Worm (Caenorhabditis elegans) whole organism, L3 larva: ENCODE data around the gene ttc-39B.
A peak's percentile ranks its signal among the peaks of the same experiment; 100 is the strongest.

ENCODE experiments used
- R02D3.7 ChIP-seq: fragments of 150-350 bp; optimal IDR thresholded peaks from 2 replicates; lab custom pipeline; 2014; ENCODE audit warnings: missing biosample characterization, missing genetic modification characterization
- ZK546.5 ChIP-seq: sonication (generic microtip); optimal IDR thresholded peaks from 2 replicates; lab custom pipeline; 2017; ENCODE audit warnings: missing biosample characterization, missing genetic modification characterization
- aly-2 ChIP-seq: fragments of 150-350 bp; optimal IDR thresholded peaks from 2 replicates; lab custom pipeline; 2014; ENCODE audit warnings: missing biosample characterization, missing genetic modification characterization
- ama-1 ChIP-seq: fragments of 150-350 bp; optimal IDR thresholded peaks from 2 replicates; lab custom pipeline; 2018
- ceh-82 ChIP-seq: fragments of 150-350 bp; optimal IDR thresholded peaks from 2 replicates; lab custom pipeline; 2014; ENCODE audit warnings: missing biosample characterization, missing genetic modification characterization
- ceh-9 ChIP-seq: sonication (generic microtip); optimal IDR thresholded peaks from 2 replicates; lab custom pipeline; 2018; ENCODE audit warnings: missing biosample characterization, missing genetic modification characterization
- daf-12 ChIP-seq: fragments of 150-350 bp; optimal IDR thresholded peaks from 2 replicates; lab custom pipeline; 2014; ENCODE audit warnings: missing biosample characterization, missing genetic modification reagents, missing genetic modification characterization
- egl-27 ChIP-seq: sonication (generic microtip); optimal IDR thresholded peaks from 4 replicates; lab custom pipeline; 2017; ENCODE audit warnings: missing biosample characterization, missing genetic modification reagents, missing genetic modification characterization
- egl-5 ChIP-seq: fragments of 150-350 bp; optimal IDR thresholded peaks from 2 replicates; lab custom pipeline; 2017; ENCODE audit warnings: missing biosample characterization, missing genetic modification reagents, missing genetic modification characterization, inconsistent platforms
- elt-1 ChIP-seq: fragments of 150-350 bp; optimal IDR thresholded peaks from 2 replicates; lab custom pipeline; 2014; ENCODE audit warnings: missing biosample characterization, missing genetic modification characterization
- elt-2 ChIP-seq: sonication (generic microtip); optimal IDR thresholded peaks from 2 replicates; lab custom pipeline; 2016; ENCODE audit warnings: missing genetic modification reagents, mild to moderate bottlenecking, missing genetic modification characterization, missing compliant biosample characterization
- eor-1 ChIP-seq, 2 experiments: fragments of 150-350 bp; optimal IDR thresholded peaks; 2 replicates each; lab custom pipeline; 2014 to 2018; ENCODE audit warnings: missing biosample characterization in 2 of 2, missing genetic modification characterization in 2 of 2
- fkh-2 ChIP-seq: fragments of 150-350 bp; optimal IDR thresholded peaks from 2 replicates; lab custom pipeline; 2014; ENCODE audit warnings: missing biosample characterization, missing genetic modification reagents, missing genetic modification characterization
- fos-1 ChIP-seq: fragments of 150-350 bp; optimal IDR thresholded peaks from 2 replicates; lab custom pipeline; 2014; ENCODE audit warnings: missing biosample characterization, missing genetic modification characterization
- hmg-11 ChIP-seq: sonication (generic microtip); optimal IDR thresholded peaks from 2 replicates; lab custom pipeline; 2016; ENCODE audit warnings: missing genetic modification characterization, missing compliant biosample characterization
- jun-1 ChIP-seq: fragments of 150-350 bp; optimal IDR thresholded peaks from 2 replicates; lab custom pipeline; 2014; ENCODE audit warnings: missing biosample characterization, missing genetic modification reagents, missing genetic modification characterization
- lin-15B ChIP-seq: fragments of 150-350 bp; optimal IDR thresholded peaks from 2 replicates; lab custom pipeline; 2014; ENCODE audit warnings: missing biosample characterization, missing genetic modification characterization
- lin-39 ChIP-seq: fragments of 150-350 bp; optimal IDR thresholded peaks from 2 replicates; lab custom pipeline; 2018; ENCODE audit warnings: missing biosample characterization, missing genetic modification reagents, missing genetic modification characterization
- lsy-12 ChIP-seq: sonication (generic microtip); optimal IDR thresholded peaks from 2 replicates; lab custom pipeline; 2016; ENCODE audit warnings: mild to moderate bottlenecking, missing genetic modification characterization, missing compliant biosample characterization
- mdl-1 ChIP-seq: fragments of 150-350 bp; optimal IDR thresholded peaks from 2 replicates; lab custom pipeline; 2014; ENCODE audit warnings: missing biosample characterization, missing genetic modification characterization
- nfya-1 ChIP-seq: sonication (generic microtip); optimal IDR thresholded peaks from 2 replicates; lab custom pipeline; 2017; ENCODE audit warnings: missing genetic modification characterization, mild to moderate bottlenecking, missing compliant biosample characterization, antibody characterized with exemption, moderate library complexity; ENCODE audit not compliant: insufficient read depth
- nhr-11 ChIP-seq: fragments of 150-350 bp; optimal IDR thresholded peaks from 2 replicates; lab custom pipeline; 2014; ENCODE audit warnings: missing biosample characterization, missing genetic modification characterization
- nhr-12 ChIP-seq: fragments of 150-350 bp; optimal IDR thresholded peaks from 2 replicates; lab custom pipeline; 2014; ENCODE audit warnings: missing biosample characterization, missing genetic modification characterization
- nhr-23 ChIP-seq: fragments of 150-350 bp; optimal IDR thresholded peaks from 2 replicates; lab custom pipeline; 2014; ENCODE audit warnings: missing biosample characterization, missing genetic modification reagents, missing genetic modification characterization
- nhr-237 ChIP-seq: fragments of 150-350 bp; optimal IDR thresholded peaks from 2 replicates; lab custom pipeline; 2014; ENCODE audit warnings: missing biosample characterization, missing genetic modification characterization
- nhr-25 ChIP-seq: sonication (generic microtip); optimal IDR thresholded peaks from 2 replicates; lab custom pipeline; 2017; ENCODE audit warnings: missing biosample characterization, missing genetic modification characterization
- nhr-28 ChIP-seq: fragments of 150-350 bp; optimal IDR thresholded peaks from 2 replicates; lab custom pipeline; 2014; ENCODE audit warnings: missing biosample characterization, missing genetic modification characterization
- nhr-43 ChIP-seq: sonication (generic microtip); optimal IDR thresholded peaks from 2 replicates; lab custom pipeline; 2016; ENCODE audit warnings: mild to moderate bottlenecking, missing genetic modification characterization, missing compliant biosample characterization; ENCODE audit not compliant: poor library complexity, severe bottlenecking
- nhr-67 ChIP-seq: fragments of 150-350 bp; optimal IDR thresholded peaks from 2 replicates; lab custom pipeline; 2014; ENCODE audit warnings: missing biosample characterization, missing genetic modification characterization
- nhr-76 ChIP-seq: fragments of 150-350 bp; sonication (generic microtip); optimal IDR thresholded peaks from 5 replicates; lab custom pipeline; 2014; ENCODE audit warnings: missing biosample characterization, missing genetic modification characterization
- pha-4 ChIP-seq: fragments of 150-350 bp; optimal IDR thresholded peaks from 2 replicates; lab custom pipeline; 2014; ENCODE audit warnings: missing biosample characterization, missing genetic modification reagents, missing genetic modification characterization
- pqm-1 ChIP-seq: fragments of 150-350 bp; optimal IDR thresholded peaks from 2 replicates; lab custom pipeline; 2017; ENCODE audit warnings: missing biosample characterization, missing genetic modification characterization, inconsistent platforms
- sea-2 ChIP-seq: fragments of 150-350 bp; sonication (generic microtip); optimal IDR thresholded peaks from 4 replicates; lab custom pipeline; 2014; ENCODE audit warnings: missing biosample characterization, missing genetic modification reagents, missing genetic modification characterization
- skn-1 ChIP-seq: fragments of 150-350 bp; optimal IDR thresholded peaks from 2 replicates; lab custom pipeline; 2014; ENCODE audit warnings: missing biosample characterization, missing genetic modification characterization
- snpc-4 ChIP-seq: fragments of 150-350 bp; optimal IDR thresholded peaks from 2 replicates; lab custom pipeline; 2014; ENCODE audit warnings: missing biosample characterization, missing genetic modification characterization
- tbx-2 ChIP-seq: sonication (generic microtip); optimal IDR thresholded peaks from 2 replicates; lab custom pipeline; 2016; ENCODE audit warnings: mild to moderate bottlenecking, missing genetic modification characterization, missing compliant biosample characterization
- unc-39 ChIP-seq: sonication (generic microtip); optimal IDR thresholded peaks from 4 replicates; lab custom pipeline; 2017; ENCODE audit warnings: missing biosample characterization, missing genetic modification characterization
- ztf-11 ChIP-seq: fragments of 150-350 bp; optimal IDR thresholded peaks from 2 replicates; lab custom pipeline; 2014; ENCODE audit warnings: missing biosample characterization, missing genetic modification characterization
- ztf-4 ChIP-seq: fragments of 150-350 bp; optimal IDR thresholded peaks from 2 replicates; lab custom pipeline; 2014; ENCODE audit warnings: missing biosample characterization, missing genetic modification characterization

Gene ttc-39B

DNA sequence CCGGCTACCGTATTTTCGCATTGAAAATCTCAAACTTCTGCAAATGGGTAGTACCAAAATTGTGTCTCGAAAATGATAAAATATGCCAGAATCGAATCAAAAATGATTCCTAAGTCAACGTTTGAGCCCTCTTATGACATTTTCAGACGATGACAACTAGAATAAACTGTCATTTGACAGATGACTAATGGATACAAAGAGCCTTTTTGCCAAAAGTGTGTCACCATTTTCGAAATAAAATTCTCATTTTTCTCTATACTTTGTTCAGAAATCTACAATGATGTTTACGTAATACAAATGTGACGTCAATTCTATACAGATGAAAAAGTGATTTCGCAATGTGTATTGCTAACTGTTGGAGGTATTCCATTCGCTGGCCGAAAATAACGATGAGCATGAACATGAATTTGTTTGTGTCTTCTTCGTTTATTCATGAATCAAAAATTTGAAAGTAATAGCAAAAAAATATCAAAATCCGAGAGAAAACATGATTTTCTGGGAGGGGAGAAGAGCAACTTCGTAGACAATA is 12.8 kb upstream of the ttc-39B start (continued):
- peak; percentile 89 for TF ChIP-seq nhr-43 (tag; lab: Kevin White, UChicago)
- TF ChIP-seq ama-1 (lab: Kevin White, UChicago) = peak; percentile 97
- TF ChIP-seq nfya-1 (tag; lab: Kevin White, UChicago) = peak; percentile 66
- TF ChIP-seq nhr-237 (tag; lab: Kevin White, UChicago) = no peak
- peak; percentile 74 for TF ChIP-seq lsy-12 (tag; lab: Kevin White, UChicago)
- peak; percentile 69 for TF ChIP-seq ztf-4
- TF ChIP-seq hmg-11 (tag; lab: Kevin White, UChicago) = peak; percentile 17
- TF ChIP-seq fos-1 = peak; percentile 12
- peak; percentile 85 for TF ChIP-seq nhr-25
- no peak for TF ChIP-seq nhr-12 (tag; lab: Kevin White, UChicago)
- TF ChIP-seq nhr-67 = no peak

DNA sequence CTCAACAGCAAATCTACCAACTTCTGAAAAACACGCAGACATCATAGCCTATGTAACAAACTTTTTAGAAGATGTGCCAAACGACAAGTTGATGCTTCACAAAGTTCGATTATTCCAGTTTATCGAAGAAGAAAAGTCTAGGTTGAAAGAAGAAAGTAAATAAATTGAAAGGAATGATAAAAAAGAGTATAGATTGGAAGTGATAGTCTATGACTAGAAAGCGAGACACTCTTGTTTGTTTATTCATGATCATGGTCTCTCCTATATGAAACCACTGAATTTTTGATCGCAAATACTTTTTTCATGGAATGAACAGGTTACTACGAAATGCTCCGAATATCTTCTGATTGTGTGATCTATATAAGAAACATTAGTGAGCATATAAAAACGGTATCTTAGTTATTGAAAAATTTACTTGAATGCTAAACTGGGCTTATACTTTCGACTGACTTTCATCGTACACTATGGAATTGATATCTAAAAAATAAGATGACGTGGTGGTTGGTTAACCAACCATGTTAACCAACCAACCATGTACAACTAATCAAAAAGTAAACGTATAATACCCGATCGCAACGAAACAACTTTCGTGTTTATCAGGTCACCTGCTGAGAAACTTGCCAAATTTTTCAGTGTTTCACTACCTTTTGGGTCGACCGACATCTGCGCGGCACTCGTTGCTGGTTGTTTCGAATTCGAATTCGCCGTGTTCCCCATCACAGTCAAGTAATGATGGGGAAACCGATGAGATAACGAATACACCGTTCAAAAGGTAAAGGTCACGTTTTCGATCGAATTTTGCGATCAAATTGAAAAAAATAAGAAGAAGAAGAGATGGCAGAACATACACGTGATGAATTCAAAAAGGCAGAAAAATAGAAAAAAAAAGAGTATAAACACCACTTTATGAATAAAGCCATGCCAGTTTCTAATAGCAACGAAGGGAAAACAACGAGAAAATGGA is 11.7 kb upstream of the ttc-39B start, which contains the start of gene C32D5.8:
C32D5.8 (minus strand) TSS at position 770 of the 964 bp plus-strand sequence.
- TF ChIP-seq fkh-2 (tag; lab: Kevin White, UChicago) (no peak), lsy-12 (tag; lab: Kevin White, UChicago) (no peak), egl-27 (tag; lab: Kevin White, UChicago) (no peak), sea-2 (no peak), fos-1 (no peak), daf-12 (no peak), pha-4 (tag; lab: Kevin White, UChicago) (peak; percentile 55), nhr-76 (tag; lab: Kevin White, UChicago) (no peak), pqm-1 (tag; lab: Kevin White, UChicago) (peak; percentile 23), nhr-25 (peak; percentile 81), elt-1 (tag; lab: Kevin White, UChicago) (peak; percentile 58), hmg-11 (tag; lab: Kevin White, UChicago) (no peak), mdl-1 (tag; lab: Kevin White, UChicago) (no peak), nhr-43 (tag; lab: Kevin White, UChicago) (peak; percentile 6), ztf-4 (no peak), elt-2 (tag; lab: Kevin White, UChicago) (peak; percentile 20)

DNA sequence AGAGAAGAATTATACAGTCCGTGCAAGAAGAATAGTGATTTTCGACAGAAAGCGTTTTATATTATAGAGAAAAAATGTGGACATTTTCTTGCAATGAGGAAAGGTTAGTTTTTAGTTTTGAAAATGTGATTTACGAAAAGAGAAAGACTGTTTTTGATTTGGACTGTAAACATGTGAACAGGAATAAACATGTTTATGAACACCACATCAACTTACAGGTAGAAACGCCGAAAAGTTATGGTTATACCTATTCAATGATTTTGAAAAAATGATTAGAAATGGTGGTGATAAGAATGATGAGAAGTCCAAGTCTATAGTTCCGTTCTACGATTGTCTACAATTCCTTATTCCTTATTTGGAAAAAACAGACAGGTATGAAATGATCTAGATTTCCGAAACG is 10.7 kb upstream of the ttc-39B start:
- TF ChIP-seq nhr-76 (tag; lab: Kevin White, UChicago) = no peak
- no peak for TF ChIP-seq nhr-12 (tag; lab: Kevin White, UChicago)
- no peak for TF ChIP-seq fkh-2 (tag; lab: Kevin White, UChicago)
- TF ChIP-seq ztf-4 = no peak
- TF ChIP-seq mdl-1 (tag; lab: Kevin White, UChicago) = no peak
- TF ChIP-seq egl-5 (tag; lab: Kevin White, UChicago) = no peak
- TF ChIP-seq lin-15B (tag; lab: Kevin White, UChicago) = no peak
- TF ChIP-seq ZK546.5 (tag; lab: Kevin White, UChicago) = no peak
- no peak for TF ChIP-seq snpc-4 (tag; lab: Kevin White, UChicago)
- TF ChIP-seq nhr-11 (tag; lab: Kevin White, UChicago) = no peak
- TF ChIP-seq ztf-11 (tag; lab: Kevin White, UChicago) = no peak
- no peak for TF ChIP-seq daf-12
- TF ChIP-seq egl-27 (tag; lab: Kevin White, UChicago) = no peak
- TF ChIP-seq sea-2 = no peak
- no peak for TF ChIP-seq R02D3.7 (tag; lab: Kevin White, UChicago)
- no peak for TF ChIP-seq aly-2
- TF ChIP-seq, all 47 proteins: peak for 0

DNA sequence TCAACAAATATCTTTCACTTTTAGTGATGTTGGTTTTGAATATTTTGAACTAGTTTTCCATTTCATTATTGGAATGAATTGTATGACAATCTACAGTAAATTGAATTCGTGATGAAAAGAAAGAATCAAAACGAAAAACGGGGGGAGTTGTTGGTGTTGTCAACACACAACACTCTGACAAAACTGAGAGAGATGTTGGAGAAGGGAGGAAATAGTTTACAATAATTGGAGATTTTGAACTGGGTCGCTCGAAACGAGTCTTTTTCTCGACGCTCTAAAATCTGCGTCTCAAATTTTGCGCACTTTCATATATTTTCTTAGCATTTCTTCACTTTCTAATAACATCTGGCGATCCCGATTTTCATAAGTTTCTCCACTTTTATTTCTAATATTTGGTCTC is 10.1 kb upstream of the ttc-39B start, which contains the start of gene txt-18:
txt-18 (plus strand) TSS at position 180 of the 400 bp plus-strand sequence.
- TF ChIP-seq pha-4 (tag; lab: Kevin White, UChicago) (peak; percentile 81), nfya-1 (tag; lab: Kevin White, UChicago) (peak; percentile 23), jun-1 (tag; lab: Kevin White, UChicago) (no peak), nhr-28 (tag; lab: Kevin White, UChicago) (no peak), skn-1 (tag; lab: Kevin White, UChicago) (no peak), fos-1 (no peak), nhr-23 (tag; lab: Kevin White, UChicago) (peak; percentile 41), lin-39 (tag; lab: Kevin White, UChicago) (no peak), ceh-82 (no peak), pqm-1 (tag; lab: Kevin White, UChicago) (no peak), sea-2 (no peak), tbx-2 (tag; lab: Kevin White, UChicago) (no peak), nhr-237 (tag; lab: Kevin White, UChicago) (no peak), snpc-4 (tag; lab: Kevin White, UChicago) (no peak), daf-12 (no peak), unc-39 (tag; lab: Kevin White, UChicago) (no peak), eor-1 (tag; optimal IDR thresholded peaks at IDR 0.05; lab: Kevin White, UChicago) (no peak), aly-2 (no peak), nhr-76 (tag; lab: Kevin White, UChicago) (no peak), ceh-9 (tag; lab: Kevin White, UChicago) (no peak), elt-2 (tag; lab: Kevin White, UChicago) (no peak), nhr-12 (tag; lab: Kevin White, UChicago) (no peak), nhr-25 (peak; percentile 13), egl-27 (tag; lab: Kevin White, UChicago) (no peak)
